Fruit fly (Drosophila melanogaster) whole organism, larva: ENCODE measurements around the gene ras.

Experiments used
- noc ChIP-seq: fragments of 200-800 bp; sonication (Bioruptor generic); optimal IDR thresholded peaks from 3 replicates; lab custom pipeline; 2019; ENCODE audit warnings: missing biosample characterization, mild to moderate bottlenecking, missing genetic modification characterization, moderate library complexity

ras gene

DNA sequence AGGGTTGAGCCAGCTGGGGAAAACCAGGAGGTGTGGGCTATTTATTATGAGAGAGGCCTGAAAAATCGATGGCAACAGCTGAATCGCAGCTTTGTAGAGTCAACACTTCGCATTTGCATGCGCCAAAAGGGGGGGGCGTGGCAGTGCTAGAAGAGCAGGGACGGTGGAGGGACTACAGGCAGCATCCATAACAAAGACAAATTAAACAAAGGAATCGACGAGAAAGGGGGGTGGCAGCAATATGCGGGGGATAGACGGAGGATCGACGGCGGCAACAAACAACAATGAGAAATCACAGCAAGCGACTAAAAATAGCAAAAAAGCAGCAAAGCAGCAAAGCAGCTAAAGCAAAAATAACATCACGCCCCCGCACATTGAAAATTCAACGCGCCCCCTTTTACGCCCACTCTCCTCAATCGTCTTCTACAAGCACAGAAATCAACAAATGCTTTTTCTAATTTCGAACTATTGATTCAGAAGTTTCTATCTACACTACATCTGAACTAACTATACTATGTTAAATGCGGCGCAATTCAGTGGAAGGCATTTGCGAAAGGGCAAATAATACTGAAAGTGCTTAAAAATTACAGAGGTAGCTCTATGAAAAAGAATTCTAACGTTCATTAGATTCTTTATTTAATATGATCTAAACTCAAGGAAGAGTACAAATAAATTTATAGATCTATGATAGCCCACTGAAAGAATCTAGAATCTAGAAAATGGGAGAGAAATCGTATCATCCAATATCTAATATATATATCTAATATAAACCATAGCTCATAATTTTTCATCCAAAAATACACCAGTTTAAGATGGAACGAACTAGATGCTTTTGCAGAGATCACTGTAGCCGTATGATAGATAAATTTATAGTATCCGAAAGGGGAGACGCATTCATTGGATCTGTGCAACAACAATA is 9.3 kb upstream of the ras start:
- TF ChIP-seq noc (tag; lab: Kevin White, UChicago), result no peak

DNA sequence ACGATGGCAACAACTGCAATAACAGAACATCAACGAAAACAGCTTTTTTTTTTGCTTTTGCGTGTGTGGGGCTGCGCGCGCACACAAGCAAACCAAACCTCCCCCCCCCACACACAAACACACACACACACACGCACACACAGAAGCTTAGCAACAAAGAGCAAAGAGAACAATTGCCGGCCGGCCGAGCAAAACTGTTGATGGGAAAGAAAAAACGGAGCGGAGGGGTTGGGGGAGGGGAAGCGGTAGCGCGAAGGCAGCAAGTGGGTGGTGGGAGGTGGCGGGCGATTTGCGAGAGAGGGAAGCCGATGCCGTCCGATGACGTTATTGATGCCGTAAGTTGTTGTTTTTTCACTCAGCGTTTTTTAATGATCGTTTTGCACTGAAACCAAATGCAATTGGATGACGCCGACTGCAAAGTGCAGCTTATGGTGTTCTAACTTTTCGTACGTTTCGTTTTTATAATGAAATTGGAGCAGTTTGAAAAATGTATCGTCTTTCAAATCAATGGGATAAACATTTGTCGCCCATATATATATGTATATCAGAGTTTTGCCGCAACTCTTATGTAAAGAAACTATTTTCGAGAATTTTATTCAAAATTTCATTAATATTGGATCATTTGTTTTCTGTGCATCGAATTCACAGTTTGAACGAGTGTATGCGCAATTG is 8.5 kb upstream of the ras start:
- TF ChIP-seq noc (tag; lab: Kevin White, UChicago), result no peak

DNA sequence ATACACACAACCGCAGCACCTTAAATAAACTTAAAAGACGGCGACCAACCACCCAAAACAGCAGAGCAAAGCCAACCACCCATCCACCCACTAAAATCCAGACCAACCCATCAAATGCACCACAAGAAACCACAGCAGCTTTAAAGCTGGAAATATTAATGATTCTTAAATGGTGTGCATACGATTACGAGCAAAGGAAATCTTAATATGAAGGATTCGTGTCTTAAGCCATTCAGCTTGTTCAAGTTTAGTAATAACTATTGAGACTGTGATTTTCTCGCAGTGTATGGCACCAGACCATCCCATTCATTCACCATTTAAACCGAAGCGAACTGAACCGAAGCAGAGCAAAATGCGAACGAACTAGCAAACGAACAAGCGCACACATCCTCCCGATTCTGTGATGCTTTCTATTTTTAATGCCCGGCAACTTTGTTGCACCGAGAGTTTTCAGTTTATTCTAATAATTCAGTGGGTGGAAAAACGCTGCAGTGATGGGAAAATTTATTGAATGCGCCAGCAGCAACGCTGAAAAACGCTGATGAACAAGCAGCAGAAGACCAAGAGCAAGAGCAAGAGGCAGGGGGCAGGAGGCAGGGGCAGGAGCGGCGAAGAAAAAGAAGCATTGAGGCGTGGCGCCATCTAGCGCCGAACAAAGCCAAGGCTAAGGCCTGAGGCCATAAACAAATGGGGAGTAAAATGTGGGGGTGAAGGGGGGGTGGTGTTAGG is 6.7 kb upstream of the ras start:
- TF ChIP-seq noc (tag; lab: Kevin White, UChicago), result peak; percentile 50

DNA sequence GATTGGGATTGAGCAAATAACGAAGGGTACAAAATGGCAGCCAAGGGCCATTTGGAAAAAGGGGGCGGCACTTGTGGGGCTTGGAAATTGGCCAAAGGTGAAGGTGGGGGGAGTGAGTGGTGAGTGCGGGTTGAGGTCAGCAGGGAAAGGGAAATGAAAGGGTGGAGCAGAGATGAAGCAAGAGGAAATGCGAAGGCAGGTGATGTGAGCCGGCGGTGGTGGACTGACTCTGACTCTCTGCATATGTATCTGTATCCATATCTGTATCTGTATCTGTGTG is 6.2 kb upstream of the ras start:
- TF ChIP-seq noc (tag; lab: Kevin White, UChicago), result no peak

DNA sequence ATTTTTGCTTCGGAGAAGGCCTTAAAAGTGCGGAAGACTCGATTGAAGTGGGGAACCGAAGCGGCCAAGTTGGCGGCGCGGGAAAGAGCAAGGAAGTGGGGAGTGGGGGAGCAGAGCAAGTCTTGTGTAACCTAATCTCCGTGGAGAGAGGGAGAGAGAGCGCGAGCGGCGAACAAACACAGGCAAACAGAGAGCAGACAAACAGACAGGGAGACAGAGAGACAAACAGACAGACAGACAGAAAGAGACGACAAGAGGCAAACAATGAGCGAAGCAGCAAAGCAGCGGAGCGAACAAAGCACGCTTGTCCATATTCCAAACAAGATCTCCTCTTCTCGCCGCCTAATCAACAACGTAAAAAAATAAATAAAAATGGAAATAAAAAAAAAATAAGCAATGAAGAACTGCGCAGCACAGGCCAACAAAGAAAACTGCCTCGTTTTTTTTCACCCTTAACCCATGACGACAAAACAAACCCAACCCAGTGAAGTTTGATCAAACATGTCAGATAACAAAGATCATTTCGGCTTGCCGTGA is 5.4 kb upstream of the ras start:
- no peak for TF ChIP-seq noc (tag; lab: Kevin White, UChicago)

DNA sequence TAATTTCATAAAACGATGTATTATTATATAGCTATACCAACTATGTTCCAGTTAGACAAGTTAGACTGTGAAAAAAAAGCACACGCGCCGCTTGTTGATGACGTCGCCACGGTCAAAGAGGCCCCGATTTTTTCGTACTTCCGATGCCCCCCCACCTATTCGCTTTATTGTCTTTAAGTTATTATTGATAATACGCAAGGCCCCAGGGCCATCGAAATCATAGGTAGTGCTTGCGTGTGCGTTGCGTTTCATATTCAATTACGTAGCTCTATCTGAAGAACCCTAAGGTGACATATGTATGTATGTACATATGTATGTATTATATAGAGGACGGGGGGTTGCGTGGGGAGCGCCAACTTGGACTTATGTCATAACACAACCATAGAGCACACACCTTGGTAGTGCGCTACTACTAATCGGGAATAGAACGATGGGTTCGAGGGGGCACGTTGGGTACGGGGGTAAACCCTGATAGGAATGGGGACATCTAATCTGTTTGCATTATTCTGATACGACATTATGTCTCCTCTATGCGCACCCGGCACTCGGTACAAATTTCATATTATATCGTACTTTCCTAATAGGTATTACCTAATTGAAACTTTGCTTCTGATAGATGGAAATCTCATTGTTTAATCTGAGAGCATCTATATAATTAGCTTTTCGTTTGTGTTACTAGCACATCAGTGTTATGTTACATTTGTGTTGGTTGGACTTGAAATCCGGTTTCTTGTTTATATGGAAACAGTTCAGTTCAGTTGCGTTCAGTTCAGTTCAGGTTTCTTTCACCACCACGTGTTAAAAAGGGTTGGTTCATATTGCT is 4.5 kb upstream of the ras start:
- TF ChIP-seq noc (tag; lab: Kevin White, UChicago), result peak; percentile 3

DNA sequence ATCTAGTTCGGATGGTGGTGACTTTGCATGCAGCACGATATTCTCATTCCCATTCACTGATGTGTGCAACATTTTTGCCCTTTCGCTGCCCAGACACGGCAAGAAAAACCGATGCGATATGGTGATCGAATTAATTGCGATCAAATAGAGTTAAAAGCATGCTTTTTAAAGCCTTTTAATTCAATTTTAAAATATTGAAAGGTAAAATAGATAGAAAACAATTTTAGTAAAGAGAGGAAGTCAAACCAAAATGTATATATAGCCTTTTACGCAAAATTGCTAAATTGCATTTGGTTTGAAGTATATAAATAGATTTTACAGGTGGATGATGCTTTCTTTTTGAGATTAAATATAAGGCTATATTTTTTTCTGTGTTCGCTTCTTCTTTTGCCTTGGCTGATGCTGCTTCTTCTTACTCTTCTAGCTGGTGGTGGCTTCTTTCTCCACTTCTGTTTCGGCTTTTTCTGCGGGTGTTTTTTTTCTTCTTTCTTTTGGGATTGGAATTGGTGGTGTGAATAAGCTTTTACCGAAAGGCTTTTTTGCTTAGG is 3.3 kb upstream of the ras start:
- TF ChIP-seq noc (tag; lab: Kevin White, UChicago), result no peak

DNA sequence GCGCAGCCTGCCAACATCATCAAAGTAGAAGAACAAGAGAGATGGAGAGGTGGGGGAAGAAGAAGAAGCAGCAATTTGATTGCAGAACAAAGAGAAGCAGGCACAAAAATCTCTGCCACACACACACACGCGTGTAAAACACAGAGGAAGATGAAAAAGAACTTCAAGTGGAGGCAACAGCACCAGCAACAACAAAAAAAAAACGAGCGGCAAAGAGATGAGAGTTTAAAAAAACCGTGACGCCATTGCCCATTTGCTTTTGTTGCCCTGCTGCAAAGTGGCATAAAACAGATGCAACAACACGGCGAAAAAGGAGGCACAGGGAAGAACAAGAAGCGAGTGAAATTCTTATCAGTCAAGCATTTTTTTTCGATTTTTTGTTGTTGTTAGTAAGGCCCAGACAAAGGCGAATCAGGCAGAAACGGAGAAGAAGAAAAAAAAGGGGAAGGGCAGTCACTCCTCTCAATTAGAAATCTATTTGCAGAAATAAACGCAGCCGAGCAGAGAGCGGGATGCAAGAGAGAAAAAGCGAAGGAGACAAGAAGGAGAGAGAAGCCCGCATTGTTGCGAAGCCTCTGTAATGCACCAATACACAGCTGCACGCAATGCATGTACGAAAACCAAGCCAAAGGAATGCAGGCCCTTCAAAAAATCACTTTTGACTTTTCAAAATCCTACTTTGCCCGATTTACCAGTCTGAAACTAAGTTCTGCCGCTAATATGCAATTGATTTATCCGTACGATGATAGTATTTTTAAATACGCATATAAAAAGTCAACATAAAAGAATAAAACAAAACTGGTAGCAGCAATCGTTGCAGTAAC is 2.3 kb upstream of the ras start:
- no peak for TF ChIP-seq noc (tag; lab: Kevin White, UChicago)

DNA sequence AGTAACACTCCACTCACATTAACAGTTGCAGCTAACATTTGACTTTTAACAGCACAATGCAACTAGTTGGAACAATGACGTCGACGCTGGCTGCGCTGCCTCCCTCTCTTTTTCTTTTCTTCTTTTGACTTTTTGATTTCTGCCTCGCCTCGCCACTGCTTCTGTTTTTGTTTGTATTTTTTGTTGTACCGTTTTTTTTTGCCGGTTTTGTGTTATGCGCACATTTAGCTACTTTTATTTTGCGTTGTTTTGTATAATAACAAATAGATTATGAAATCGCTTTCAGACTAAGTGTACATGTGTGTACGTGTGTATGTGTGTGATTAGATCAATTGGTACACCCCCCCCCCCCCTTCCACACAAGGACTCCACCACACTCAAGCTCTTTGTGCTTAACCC is 1.7 kb upstream of the ras start:
- TF ChIP-seq noc (tag; lab: Kevin White, UChicago), result no peak

DNA sequence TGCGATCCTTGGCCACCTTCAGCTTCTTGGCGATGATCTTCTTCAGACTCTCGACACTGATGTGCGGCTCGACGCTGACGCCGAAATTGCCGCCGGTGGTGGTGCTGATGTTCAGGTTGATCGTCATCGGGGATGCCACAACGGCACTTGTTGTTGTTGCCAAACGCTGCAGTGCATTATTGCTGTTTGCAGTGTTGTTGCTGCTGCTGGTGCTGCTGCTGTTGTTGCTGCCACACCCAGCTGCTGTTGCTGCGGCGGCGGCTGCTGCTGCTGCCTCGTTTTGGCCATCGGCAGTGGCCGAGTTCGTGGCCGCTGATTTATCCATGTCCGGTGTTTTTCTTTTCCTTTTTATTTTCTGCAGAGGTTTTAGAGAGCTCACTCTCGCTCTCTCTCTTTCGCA is 477 bp upstream of the ras start:
- no peak for TF ChIP-seq noc (tag; lab: Kevin White, UChicago)

DNA sequence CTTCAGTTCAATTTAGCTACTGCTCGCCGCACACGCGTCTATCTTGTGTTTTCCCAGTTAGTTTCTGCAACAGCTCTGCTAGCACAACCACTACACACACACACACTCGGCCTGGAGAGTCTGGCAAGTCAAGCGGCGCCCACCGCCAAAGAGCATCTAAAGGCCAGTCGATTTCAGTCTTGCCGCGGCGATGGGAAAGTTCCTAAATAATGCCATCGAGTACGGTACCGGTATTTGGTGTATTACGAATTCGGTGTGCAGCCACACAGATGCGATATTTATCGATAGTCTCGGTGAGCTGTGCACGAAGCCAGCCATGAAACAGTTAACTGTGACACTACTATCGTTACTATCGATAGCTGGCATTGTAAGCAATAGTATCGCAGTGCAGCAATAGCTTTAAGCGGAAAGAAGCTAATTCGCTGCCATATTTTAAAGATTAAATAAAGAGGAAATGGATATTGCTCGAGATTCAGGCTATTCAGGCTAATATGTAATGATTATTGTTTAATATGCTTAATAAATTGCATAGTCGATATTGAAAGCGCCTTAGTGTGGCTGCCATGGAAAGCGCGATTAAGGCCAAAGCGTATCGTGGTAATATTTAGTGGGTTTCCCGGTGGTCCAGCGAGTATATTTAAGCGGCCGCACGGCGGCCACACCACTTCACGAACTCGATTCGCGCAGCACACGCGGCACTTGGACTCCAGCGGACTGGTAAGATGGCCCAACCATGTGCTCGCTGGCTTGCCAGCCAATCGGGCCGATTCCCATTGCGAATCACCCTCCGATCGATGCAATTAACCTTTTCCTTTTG is 679 bp downstream of the ras start, which contains the start of gene stx:
Gene stx (minus strand): TSS at position 171 of the 817 bp plus-strand sequence.
- TF ChIP-seq noc (tag; lab: Kevin White, UChicago), result peak; percentile 2

DNA sequence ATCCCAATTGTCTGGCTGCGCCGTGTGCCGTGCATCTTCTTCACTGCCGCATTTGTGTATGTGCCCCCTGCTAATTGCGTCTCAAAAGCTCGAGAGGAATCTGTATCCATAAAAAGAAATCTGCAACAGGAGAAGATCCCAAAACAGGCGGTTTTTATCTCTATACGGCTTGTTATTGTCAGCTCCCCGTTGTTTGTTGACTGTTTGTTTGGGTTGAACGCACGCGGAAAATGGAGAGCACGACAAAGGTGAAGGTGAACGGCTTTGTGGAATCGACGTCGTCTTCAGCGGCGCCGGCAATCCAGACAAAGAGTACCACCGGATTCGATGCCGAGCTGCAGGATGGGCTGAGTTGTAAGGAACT is 1.3 kb downstream of the ras start:
- TF ChIP-seq noc (tag; lab: Kevin White, UChicago), result no peak

DNA sequence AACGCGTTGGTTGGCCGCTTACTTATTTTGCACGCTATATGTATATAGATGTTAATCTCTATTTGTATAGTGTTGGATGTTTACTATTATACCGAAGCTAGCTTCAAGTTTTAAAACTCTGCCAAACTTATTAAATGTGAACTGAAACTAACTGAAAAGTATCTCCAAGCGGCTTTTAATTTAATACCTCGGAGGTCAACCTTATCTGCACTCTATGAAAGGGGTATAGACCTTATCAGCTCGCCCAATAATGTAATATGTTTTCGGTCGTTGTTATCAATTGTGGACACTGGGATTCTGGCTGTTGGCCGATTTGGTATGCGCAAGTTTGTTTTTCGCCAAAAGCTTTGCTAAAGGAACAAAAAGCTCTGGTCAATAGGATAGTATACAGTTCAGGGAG is 4.3 kb downstream of the ras start:
- TF ChIP-seq noc (tag; lab: Kevin White, UChicago), result no peak
